Worm (Caenorhabditis elegans): ENCODE data around the gene W07G1.7.

- no peak for TF ChIP-seq unc-55 (GFP tag; optimal IDR thresholded peaks at IDR 0.05)
- TF ChIP-seq pqm-1 (tag; optimal IDR thresholded peaks at IDR 0.05), result no peak
- TF ChIP-seq rnt-1 (tag; optimal IDR thresholded peaks at IDR 0.05), result no peak
- no peak for TF ChIP-seq pag-3 (tag; optimal IDR thresholded peaks at IDR 0.05; ENCODE audit: borderline replicate concordance)
- TF ChIP-seq ceh-22 (tag; optimal IDR thresholded peaks at IDR 0.05), result no peak
- TF ChIP-seq hlh-30 (tag; optimal IDR thresholded peaks at IDR 0.05; ENCODE audit: insufficient read depth), result no peak
- TF ChIP-seq ceh-30 (tag; optimal IDR thresholded peaks at IDR 0.05), result no peak
- TF ChIP-seq ets-4 (tag; optimal IDR thresholded peaks at IDR 0.05), result no peak
- no peak for TF ChIP-seq nhr-11 (tag; optimal IDR thresholded peaks at IDR 0.05)
- TF ChIP-seq pha-4 (tag; optimal IDR thresholded peaks at IDR 0.05), result no peak
- no peak for TF ChIP-seq unc-86 (tag; optimal IDR thresholded peaks at IDR 0.05)
- TF ChIP-seq fkh-10 (GFP tag; optimal IDR thresholded peaks at IDR 0.05), result no peak
Observed at ce11 chrII:14003821-14004430, 37.8 kb upstream of the W07G1.7 start.

Data from whole organism, late embryonic.